Worm (Caenorhabditis elegans): Measurements from ENCODE around the gene C04G6.13.

Gene C04G6.13

DNA sequence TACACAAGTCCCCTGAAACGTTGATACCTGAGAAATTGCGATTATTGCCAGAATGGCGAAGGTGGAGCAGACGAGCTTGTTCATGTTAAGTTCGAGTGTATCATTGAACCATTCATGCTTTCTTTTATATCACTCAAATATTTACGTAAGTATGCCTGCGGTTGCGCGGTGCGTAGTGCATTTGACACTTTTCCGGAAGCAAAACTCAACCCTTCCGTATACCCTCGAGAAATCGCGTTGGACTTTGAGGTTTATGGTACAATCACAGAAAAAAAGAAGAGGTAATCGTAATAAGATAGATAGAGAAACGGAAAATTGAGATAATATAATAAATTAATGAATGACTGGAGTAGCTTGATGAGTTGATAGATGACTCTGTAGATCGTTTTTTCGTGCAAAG, 24.5 kb upstream of the C04G6.13 start, which contains the start of gene idpb-2:
Gene idpb-2, minus strand, starts transcription at position 101 of the 400 bp plus-strand sequence.
- no peak for TF ChIP-seq dmd-4 (tag; optimal IDR thresholded peaks at IDR 0.05)
- no peak for TF ChIP-seq nhr-77 (tag; optimal IDR thresholded peaks at IDR 0.05)
- no peak for TF ChIP-seq alr-1 (tag; optimal IDR thresholded peaks at IDR 0.05)
- no peak for TF ChIP-seq nhr-10 (tag; optimal IDR thresholded peaks at IDR 0.05)
- no peak for TF ChIP-seq nhr-21 (tag; optimal IDR thresholded peaks at IDR 0.05)
- no peak for TF ChIP-seq R02D3.7 (tag; optimal IDR thresholded peaks at IDR 0.05)
- no peak for TF ChIP-seq unc-55 (GFP tag; optimal IDR thresholded peaks at IDR 0.05)
- TF ChIP-seq lin-13 (GFP tag; optimal IDR thresholded peaks at IDR 0.05): no peak
- no peak for TF ChIP-seq unc-62 (GFP tag; optimal IDR thresholded peaks at IDR 0.05)
- no peak for TF ChIP-seq ztf-1 (GFP tag; conservative IDR thresholded peaks at IDR 0.05)
- TF ChIP-seq sma-9 (GFP tag; optimal IDR thresholded peaks at IDR 0.05): no peak
- TF ChIP-seq sma-9 (tag; optimal IDR thresholded peaks at IDR 0.05): no peak
- TF ChIP-seq nhr-12 (tag; optimal IDR thresholded peaks at IDR 0.05): no peak
- no peak for TF ChIP-seq nhr-237 (tag; optimal IDR thresholded peaks at IDR 0.05)
- no peak for TF ChIP-seq nhr-25 (tag; optimal IDR thresholded peaks at IDR 0.05)
- no peak for TF ChIP-seq ztf-11 (tag; optimal IDR thresholded peaks at IDR 0.05)
- TF ChIP-seq lin-39 (tag; optimal IDR thresholded peaks at IDR 0.05): no peak
- TF ChIP-seq fos-1 (tag; optimal IDR thresholded peaks at IDR 0.05): no peak
- TF ChIP-seq mab-5 (tag; optimal IDR thresholded peaks at IDR 0.05): no peak

DNA sequence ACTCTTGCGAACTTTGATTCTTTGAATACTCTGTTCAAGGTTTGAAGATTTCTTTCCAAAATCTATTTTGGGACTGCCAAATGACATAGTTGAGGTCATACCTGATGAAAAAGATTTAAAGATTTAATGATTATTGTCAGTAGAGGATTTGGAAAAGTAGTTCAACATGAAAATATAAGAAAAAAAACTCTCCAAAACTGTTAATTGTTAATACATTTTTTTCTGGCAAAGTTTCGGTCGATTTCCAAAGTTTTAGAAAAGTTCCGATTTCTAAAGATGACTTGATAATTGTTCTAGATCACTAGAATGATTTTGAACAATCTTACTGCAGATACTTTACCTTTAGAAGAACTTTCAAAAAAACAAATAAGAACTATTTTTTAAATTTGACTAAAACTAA, 22.8 kb upstream of the C04G6.13 start, which contains the start of gene C27A2.7:
Gene C27A2.7, minus strand, starts transcription at position 101 of the 400 bp plus-strand sequence.
- TF ChIP-seq unc-39 (tag; optimal IDR thresholded peaks at IDR 0.05) (no peak), ztf-1 (GFP tag; conservative IDR thresholded peaks at IDR 0.05) (no peak), elt-1 (tag; optimal IDR thresholded peaks at IDR 0.05) (no peak), lin-39 (tag; optimal IDR thresholded peaks at IDR 0.05) (no peak), sem-4 (tag; optimal IDR thresholded peaks at IDR 0.05) (no peak), alr-1 (tag; optimal IDR thresholded peaks at IDR 0.05) (no peak), lin-13 (GFP tag; optimal IDR thresholded peaks at IDR 0.05) (no peak), nhr-129 (tag; optimal IDR thresholded peaks at IDR 0.05) (no peak), peb-1 (tag; optimal IDR thresholded peaks at IDR 0.05) (no peak), nhr-21 (tag; optimal IDR thresholded peaks at IDR 0.05) (no peak), nhr-77 (tag; optimal IDR thresholded peaks at IDR 0.05) (no peak), lsy-2 (tag; optimal IDR thresholded peaks at IDR 0.05) (no peak), snpc-4 (tag; optimal IDR thresholded peaks at IDR 0.05) (no peak), elt-3 (tag; optimal IDR thresholded peaks at IDR 0.05) (no peak)

DNA sequence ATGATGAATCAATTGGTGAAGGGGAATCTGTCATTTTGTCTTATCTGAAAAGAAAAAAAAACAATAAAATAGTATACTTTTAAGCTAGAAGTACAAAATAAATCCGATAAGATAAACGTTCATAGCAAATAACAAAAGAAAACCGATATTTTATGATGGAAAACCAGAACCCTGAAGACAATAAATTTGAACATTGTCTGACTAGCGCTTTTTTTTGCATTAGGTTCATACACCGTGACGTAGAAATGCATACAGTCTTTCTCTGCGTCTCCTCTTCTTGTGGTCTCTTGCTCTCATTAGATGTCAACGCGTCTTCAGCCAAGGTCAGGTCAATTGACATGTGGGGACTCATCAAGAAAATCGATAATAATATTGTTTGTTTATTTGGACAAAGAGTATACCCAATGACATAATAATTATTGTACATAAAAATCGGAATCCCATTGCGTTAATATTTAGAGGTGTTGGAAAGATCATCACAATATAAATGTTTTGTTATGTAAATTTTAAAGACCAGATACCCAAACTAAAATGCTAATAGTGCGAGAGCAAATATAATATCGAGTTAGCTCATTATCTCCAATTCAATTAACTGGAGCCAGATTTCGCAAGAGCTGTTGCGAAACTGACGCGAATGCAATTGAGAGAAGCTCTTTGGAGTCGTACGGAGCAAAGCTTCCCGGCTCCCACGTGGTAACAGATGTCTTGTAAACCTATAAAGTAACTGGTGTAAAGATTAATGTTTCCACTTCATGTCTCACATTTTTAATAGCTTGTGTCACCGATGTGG, 12.7 kb upstream of the C04G6.13 start, which contains the start of gene dsh-2:
Gene dsh-2, minus strand, starts transcription at position 51 of the 790 bp plus-strand sequence.
- TF ChIP-seq mbf-1 (tag; optimal IDR thresholded peaks at IDR 0.05) (no peak), egl-27 (tag; optimal IDR thresholded peaks at IDR 0.05) (no peak), C34F6.9 (tag; optimal IDR thresholded peaks at IDR 0.05) (peak; percentile 57), ztf-4 (tag; optimal IDR thresholded peaks at IDR 0.05) (no peak), skn-1 (tag; optimal IDR thresholded peaks at IDR 0.05) (no peak), nhr-10 (tag; optimal IDR thresholded peaks at IDR 0.05) (no peak), nhr-25 (tag; optimal IDR thresholded peaks at IDR 0.05) (peak; percentile 85), unc-55 (GFP tag; optimal IDR thresholded peaks at IDR 0.05) (peak; percentile 49), ceh-82 (tag; optimal IDR thresholded peaks at IDR 0.05) (no peak), snpc-4 (tag; optimal IDR thresholded peaks at IDR 0.05) (no peak), lsy-2 (tag; optimal IDR thresholded peaks at IDR 0.05) (peak in 1 of 2 experiments; percentile 71), elt-3 (tag; optimal IDR thresholded peaks at IDR 0.05) (no peak), sma-9 (GFP tag; optimal IDR thresholded peaks at IDR 0.05) (peak; percentile 38), sma-9 (tag; optimal IDR thresholded peaks at IDR 0.05) (no peak), F13H6.1 (tag; optimal IDR thresholded peaks at IDR 0.05) (peak; percentile 18), nhr-129 (tag; optimal IDR thresholded peaks at IDR 0.05) (peak; percentile 47), unc-62 (GFP tag; optimal IDR thresholded peaks at IDR 0.05) (no peak), ztf-11 (tag; optimal IDR thresholded peaks at IDR 0.05) (no peak), nhr-11 (tag; optimal IDR thresholded peaks at IDR 0.05) (no peak), lin-13 (GFP tag; optimal IDR thresholded peaks at IDR 0.05) (peak; percentile 30), nhr-6 (tag; optimal IDR thresholded peaks at IDR 0.05) (peak; percentile 46), dmd-4 (tag; optimal IDR thresholded peaks at IDR 0.05) (no peak), aly-2 (tag; optimal IDR thresholded peaks at IDR 0.05) (no peak), blmp-1 (tag; optimal IDR thresholded peaks at IDR 0.05; ENCODE audit: insufficient read depth) (no peak), nhr-23 (tag; optimal IDR thresholded peaks at IDR 0.05) (no peak), nhr-12 (tag; optimal IDR thresholded peaks at IDR 0.05) (no peak), gmeb-1 (tag; optimal IDR thresholded peaks at IDR 0.05) (peak; percentile 81), ztf-1 (GFP tag; conservative IDR thresholded peaks at IDR 0.05) (no peak), nhr-77 (tag; optimal IDR thresholded peaks at IDR 0.05) (no peak), ZK546.5 (tag; optimal IDR thresholded peaks at IDR 0.05) (no peak), R02D3.7 (tag; optimal IDR thresholded peaks at IDR 0.05) (no peak), mab-5 (tag; optimal IDR thresholded peaks at IDR 0.05) (no peak), sma-3 (GFP tag; optimal IDR thresholded peaks at IDR 0.05) (peak; percentile 43), sem-4 (tag; optimal IDR thresholded peaks at IDR 0.05) (no peak), fos-1 (tag; optimal IDR thresholded peaks at IDR 0.05) (peak; percentile 42), lin-39 (tag; optimal IDR thresholded peaks at IDR 0.05) (no peak), alr-1 (tag; optimal IDR thresholded peaks at IDR 0.05) (no peak), ceh-16 (tag; optimal IDR thresholded peaks at IDR 0.05) (peak; percentile 41), crh-2 (tag; optimal IDR thresholded peaks at IDR 0.05) (peak; percentile 76), zag-1 (tag; optimal IDR thresholded peaks at IDR 0.05) (no peak)
